Fruit fly (Drosophila melanogaster) whole organism, embryonic: Measurements from ENCODE around the gene Tnpo.

Source experiments
- Atf-2 ChIP-seq: fragments of 200-800 bp; sonication (Bioruptor generic); optimal IDR thresholded peaks from 2 replicates; lab custom pipeline; 2016; ENCODE audit warnings: missing biosample characterization, missing genetic modification characterization
- CG10462 ChIP-seq: fragments of 200-800 bp; sonication (Bioruptor generic); optimal IDR thresholded peaks from 2 replicates; lab custom pipeline; 2016; ENCODE audit warnings: missing biosample characterization, missing genetic modification characterization
- CG10543 ChIP-seq: fragments of 200-800 bp; sonication (Bioruptor generic); optimal IDR thresholded peaks from 3 replicates; lab custom pipeline; 2017; ENCODE audit warnings: missing biosample characterization, mild to moderate bottlenecking, missing genetic modification characterization, moderate library complexity
- CG10654 ChIP-seq: fragments of 200-800 bp; sonication (Bioruptor generic); optimal IDR thresholded peaks from 2 replicates; lab custom pipeline; 2016; ENCODE audit warnings: missing biosample characterization, missing genetic modification characterization
- CG10979 ChIP-seq: fragments of 200-800 bp; sonication (Bioruptor generic); optimal IDR thresholded peaks from 2 replicates; lab custom pipeline; 2018; ENCODE audit warnings: missing biosample characterization, mild to moderate bottlenecking, missing genetic modification characterization, moderate library complexity
- CG12071 ChIP-seq: fragments of 200-800 bp; sonication (Bioruptor generic); optimal IDR thresholded peaks from 3 replicates; lab custom pipeline; 2018; ENCODE audit warnings: missing biosample characterization, mild to moderate bottlenecking, missing genetic modification characterization
- CG12104 ChIP-seq: fragments of 200-800 bp; sonication (Bioruptor generic); optimal IDR thresholded peaks from 3 replicates; lab custom pipeline; 2016; ENCODE audit warnings: missing biosample characterization, missing genetic modification characterization
- CG12236 ChIP-seq: fragments of 200-800 bp; sonication (Bioruptor generic); optimal IDR thresholded peaks from 2 replicates; lab custom pipeline; 2016; ENCODE audit warnings: missing biosample characterization, missing genetic modification characterization
- CG12299 ChIP-seq: fragments of 200-800 bp; sonication (Bioruptor generic); optimal IDR thresholded peaks from 2 replicates; lab custom pipeline; 2018; ENCODE audit warnings: missing biosample characterization, mild to moderate bottlenecking, missing genetic modification characterization
- CG14441 ChIP-seq: fragments of 200-800 bp; sonication (Bioruptor generic); IDR thresholded peaks from 2 replicates; pipeline ENCODE4 v1.3.6; 2022; ENCODE audit warnings: missing biosample characterization, missing genetic modification characterization
- CG14667 ChIP-seq: fragments of 200-800 bp; sonication (Bioruptor generic); IDR thresholded peaks from 2 replicates; pipeline ENCODE4 v1.3.6; 2022; ENCODE audit warnings: missing biosample characterization, missing genetic modification characterization
- CG14710 ChIP-seq: fragments of 200-800 bp; sonication (Bioruptor generic); optimal IDR thresholded peaks from 3 replicates; lab custom pipeline; 2019; ENCODE audit warnings: missing biosample characterization, mild to moderate bottlenecking, missing genetic modification characterization, moderate library complexity
- CG15269 ChIP-seq: fragments of 200-800 bp; sonication (Bioruptor generic); optimal IDR thresholded peaks from 2 replicates; lab custom pipeline; 2018; ENCODE audit warnings: missing biosample characterization, mild to moderate bottlenecking, missing genetic modification characterization, moderate library complexity
- CG16815 ChIP-seq: fragments of 200-800 bp; sonication (Bioruptor generic); optimal IDR thresholded peaks from 3 replicates; lab custom pipeline; 2017; ENCODE audit warnings: missing biosample characterization, mild to moderate bottlenecking, missing genetic modification characterization
- CG17359 ChIP-seq: fragments of 200-800 bp; sonication (Bioruptor generic); optimal IDR thresholded peaks from 3 replicates; lab custom pipeline; 2018; ENCODE audit warnings: missing biosample characterization, mild to moderate bottlenecking, missing genetic modification characterization, moderate library complexity
- CG18262 ChIP-seq: fragments of 200-800 bp; optimal IDR thresholded peaks from 3 replicates; lab custom pipeline; 2019; ENCODE audit warnings: missing biosample characterization, mild to moderate bottlenecking, missing genetic modification characterization, moderate library complexity
- CG18764 ChIP-seq: fragments of 200-800 bp; sonication (Bioruptor generic); optimal IDR thresholded peaks from 3 replicates; lab custom pipeline; 2016; ENCODE audit warnings: missing biosample characterization, missing genetic modification characterization
- CG2120 ChIP-seq: fragments of 200-800 bp; sonication (Bioruptor generic); optimal IDR thresholded peaks from 3 replicates; lab custom pipeline; 2016; ENCODE audit warnings: missing biosample characterization, missing genetic modification characterization
- CG32767 ChIP-seq: fragments of 200-800 bp; sonication (Bioruptor generic); IDR thresholded peaks from 2 replicates; pipeline ENCODE4 v1.3.6; 2022; ENCODE audit warnings: missing biosample characterization, missing genetic modification characterization
- CG3407 ChIP-seq: fragments of 200-800 bp; sonication (Bioruptor generic); optimal IDR thresholded peaks from 2 replicates; lab custom pipeline; 2018; ENCODE audit warnings: missing biosample characterization, mild to moderate bottlenecking, missing genetic modification characterization
- CG4360 ChIP-seq: fragments of 200-800 bp; sonication (Bioruptor generic); IDR thresholded peaks from 2 replicates; pipeline ENCODE4 v1.3.6; 2022; ENCODE audit warnings: missing biosample characterization, missing genetic modification characterization
- CG4820 ChIP-seq: fragments of 200-800 bp; sonication (Bioruptor generic); optimal IDR thresholded peaks from 3 replicates; lab custom pipeline; 2016; ENCODE audit warnings: missing biosample characterization, missing genetic modification characterization
- CG6272 ChIP-seq: fragments of 200-800 bp; sonication (Bioruptor generic); IDR thresholded peaks from 2 replicates; pipeline ENCODE4 v1.3.6; 2022; ENCODE audit warnings: missing biosample characterization, missing genetic modification characterization
- CTCF ChIP-seq: fragments of 200-800 bp; sonication (Bioruptor generic); optimal IDR thresholded peaks from 2 replicates; lab custom pipeline; 2017; ENCODE audit warnings: missing biosample characterization, mild to moderate bottlenecking, missing genetic modification characterization, moderate library complexity
- CrebB ChIP-seq: fragments of 200-800 bp; sonication (Bioruptor generic); optimal IDR thresholded peaks from 3 replicates; lab custom pipeline; 2018; ENCODE audit warnings: missing biosample characterization, mild to moderate bottlenecking, missing genetic modification characterization
- Doc3 ChIP-seq: fragments of 200-800 bp; sonication (Bioruptor generic); IDR thresholded peaks from 3 replicates; pipeline ENCODE4 v1.3.6; 2022; ENCODE audit warnings: missing biosample characterization, missing genetic modification characterization; ENCODE audit not compliant: partially characterized antibody
- Elba2 ChIP-seq: fragments of 200-800 bp; sonication (Bioruptor generic); optimal IDR thresholded peaks from 3 replicates; lab custom pipeline; 2016; ENCODE audit warnings: missing biosample characterization, missing genetic modification characterization
- Hmx ChIP-seq: fragments of 200-800 bp; sonication (Bioruptor generic); optimal IDR thresholded peaks from 2 replicates; lab custom pipeline; 2016; ENCODE audit warnings: missing biosample characterization, missing genetic modification characterization
- Lhr ChIP-seq: fragments of 200-800 bp; sonication (Bioruptor generic); optimal IDR thresholded peaks from 3 replicates; lab custom pipeline; 2017; ENCODE audit warnings: mild to moderate bottlenecking, missing biosample characterization, missing genetic modification reagents, missing genetic modification characterization
- NFAT ChIP-seq: fragments of 200-800 bp; sonication (Bioruptor generic); IDR thresholded peaks from 2 replicates; pipeline ENCODE4 v1.3.6; 2022; ENCODE audit warnings: missing biosample characterization, missing genetic modification characterization
- Oli ChIP-seq: fragments of 200-800 bp; sonication (Bioruptor generic); optimal IDR thresholded peaks from 2 replicates; lab custom pipeline; 2018; ENCODE audit warnings: missing biosample characterization, mild to moderate bottlenecking, missing genetic modification characterization, moderate library complexity
- Sin3A ChIP-seq: fragments of >200 bp; optimal IDR thresholded peaks from 2 replicates; lab custom pipeline; 2018
- Sry-δ ChIP-seq: fragments of 200-800 bp; sonication (Bioruptor generic); optimal IDR thresholded peaks from 2 replicates; lab custom pipeline; 2016; ENCODE audit warnings: missing biosample characterization, missing genetic modification characterization
- crp ChIP-seq, 2 experiments: fragments of 200-800 bp; sonication (Bioruptor generic); optimal IDR thresholded peaks; 2 replicates in 1 of 2; 3 replicates in 1 of 2; lab custom pipeline; 2017; ENCODE audit warnings: missing biosample characterization in 2 of 2, missing genetic modification characterization in 2 of 2, mild to moderate bottlenecking in 1 of 2, moderate library complexity in 1 of 2
- dmrt11E ChIP-seq: fragments of 200-800 bp; sonication (Bioruptor generic); optimal IDR thresholded peaks from 3 replicates; lab custom pipeline; 2018; ENCODE audit warnings: missing biosample characterization, mild to moderate bottlenecking, missing genetic modification characterization, moderate library complexity
- fd96Cb ChIP-seq: fragments of 200-800 bp; sonication (Bioruptor generic); optimal IDR thresholded peaks from 2 replicates; lab custom pipeline; 2018; ENCODE audit warnings: missing biosample characterization, mild to moderate bottlenecking, missing genetic modification characterization, moderate library complexity
- lov ChIP-seq, 2 experiments: fragments of 200-800 bp in 1 of 2; fragments of >200 bp in 1 of 2; sonication (Bioruptor generic) in 1 of 2; IDR thresholded peaks in 1 of 2; optimal IDR thresholded peaks in 1 of 2; 2 replicates in 1 of 2; 3 replicates in 1 of 2; pipeline versions ENCODE4 v1.3.6 to Lab custom; 2017 to 2022; ENCODE audit warnings: missing biosample characterization in 1 of 2, missing genetic modification characterization in 1 of 2
- pho ChIP-seq: fragments of 200-800 bp; sonication (Bioruptor generic); optimal IDR thresholded peaks from 2 replicates; lab custom pipeline; 2016; ENCODE audit warnings: missing biosample characterization, missing genetic modification characterization
- schlank ChIP-seq: fragments of 200-800 bp; sonication (Bioruptor generic); optimal IDR thresholded peaks from 2 replicates; lab custom pipeline; 2018; ENCODE audit warnings: missing biosample characterization, mild to moderate bottlenecking, missing genetic modification characterization
- sqz ChIP-seq: fragments of 200-800 bp; sonication (Bioruptor generic); optimal IDR thresholded peaks from 3 replicates; lab custom pipeline; 2018; ENCODE audit warnings: missing biosample characterization, mild to moderate bottlenecking, missing genetic modification characterization
- tgo ChIP-seq: fragments of 200-800 bp; sonication (Bioruptor generic); IDR thresholded peaks from 3 replicates; pipeline ENCODE4 v1.3.6; 2022; ENCODE audit warnings: missing biosample characterization, missing genetic modification characterization
- trem ChIP-seq: fragments of 200-800 bp; optimal IDR thresholded peaks from 3 replicates; lab custom pipeline; 2019; ENCODE audit warnings: missing biosample characterization, mild to moderate bottlenecking, missing genetic modification characterization, moderate library complexity
- vnd ChIP-seq: fragments of 200-800 bp; sonication (Bioruptor generic); IDR thresholded peaks from 3 replicates; pipeline ENCODE4 v1.3.6; 2022; ENCODE audit warnings: missing biosample characterization, missing genetic modification characterization; ENCODE audit not compliant: partially characterized antibody
- zen ChIP-seq: fragments of 200-800 bp; sonication (Bioruptor generic); optimal IDR thresholded peaks from 3 replicates; lab custom pipeline; 2018; ENCODE audit warnings: missing biosample characterization, mild to moderate bottlenecking, missing genetic modification characterization, moderate library complexity

Gene Tnpo

dm6 chr3L:6173826-6174255 lies 19.4 kb upstream of the Tnpo start, which contains the start of the genes fmt and CG7376 (continued):
- TF ChIP-seq CG17359 (tag; lab: Kevin White, UChicago) = no peak
- no peak for TF ChIP-seq CG3407 (GFP tag; lab: Kevin White, UChicago)
- no peak for TF ChIP-seq CG10543 (GFP tag; lab: Kevin White, UChicago)
- no peak for TF ChIP-seq schlank (tag; lab: Kevin White, UChicago)
- peak; percentile 33 for TF ChIP-seq dmrt11E (tag; lab: Kevin White, UChicago)
- peak; percentile 84 for TF ChIP-seq vnd (GFP tag; lab: Robert Waterston, UW)
- peak; percentile 27 for TF ChIP-seq CG10654 (GFP tag; lab: Kevin White, UChicago)
- TF ChIP-seq fd96Cb = peak; percentile 15
- peak; percentile 14 for TF ChIP-seq Sin3A
- no peak for TF ChIP-seq lov (optimal IDR thresholded peaks at IDR 0.05; lab: Kevin White, UChicago)
- no peak for TF ChIP-seq lov (GFP tag; IDR thresholded peaks at IDR 0.05; lab: Robert Waterston, UW)
- TF ChIP-seq CG18262 (tag; lab: Kevin White, UChicago) = no peak
- no peak for TF ChIP-seq Oli
- peak; percentile 43 for TF ChIP-seq CG2120
- TF ChIP-seq CrebB (tag; lab: Kevin White, UChicago) = no peak
- TF ChIP-seq CG15269 (tag; lab: Kevin White, UChicago) = no peak
- TF ChIP-seq CG16815 (GFP tag; lab: Kevin White, UChicago) = no peak
- TF ChIP-seq CG10979 (tag; lab: Kevin White, UChicago) = peak; percentile 30
- TF ChIP-seq CG12071 (GFP tag; lab: Kevin White, UChicago) = no peak
- 0 out of 3 replicates have a peak, but pooled peaks have one; percentile 47 for TF ChIP-seq Doc3 (GFP tag; lab: Robert Waterston, UW)
- peak; percentile 76 for TF ChIP-seq Sry-δ (GFP tag; lab: Kevin White, UChicago)
- peak; percentile 72 for TF ChIP-seq trem
- TF ChIP-seq sqz (GFP tag; lab: Kevin White, UChicago) = no peak
- no peak for TF ChIP-seq Atf-2
- TF ChIP-seq CG10462 (GFP tag; lab: Kevin White, UChicago) = no peak
- peak; percentile 34 for TF ChIP-seq CG12104
- TF ChIP-seq CG14710 (tag; lab: Kevin White, UChicago) = peak; percentile 83
- TF ChIP-seq tgo (GFP tag; lab: Robert Waterston, UW) = no peak
- no peak for TF ChIP-seq crp (GFP tag; optimal IDR thresholded peaks at IDR 0.05; lab: Kevin White, UChicago)
- TF ChIP-seq CG14667 (GFP tag; lab: Robert Waterston, UW) = no peak
- TF ChIP-seq NFAT (GFP tag; lab: Robert Waterston, UW) = no peak
- no peak for TF ChIP-seq CG18764 (GFP tag; lab: Kevin White, UChicago)
- TF ChIP-seq Elba2 (GFP tag; lab: Kevin White, UChicago) = no peak
- TF ChIP-seq CG14441 (GFP tag; lab: Robert Waterston, UW) = no peak
- peak; percentile 59 for TF ChIP-seq zen
- TF ChIP-seq Hmx = no peak
- TF ChIP-seq CG4360 (GFP tag; lab: Robert Waterston, UW) = no peak
- peak; percentile 29 for TF ChIP-seq Lhr (GFP tag; lab: Kevin White, UChicago)
- no peak for TF ChIP-seq CG12299
- no peak for TF ChIP-seq CG4820 (GFP tag; lab: Kevin White, UChicago)
- TF ChIP-seq pho = no peak
- no peak for TF ChIP-seq CG12236
- no peak for TF ChIP-seq CG32767 (GFP tag; lab: Robert Waterston, UW)
- TF ChIP-seq CTCF (GFP tag; lab: Kevin White, UChicago) = no peak
- no peak for TF ChIP-seq CG6272 (GFP tag; lab: Robert Waterston, UW)
